Fruit fly (Drosophila melanogaster): ENCODE data around the gene bowl.

Gene bowl

dm6 chr2L:3784268-3784997 is 12.9 kb downstream of the bowl start, which contains the start of gene CG31960:
Gene CG31960, plus strand, starts transcription at chr2L:3784947.
- TF ChIP-seq CG5204 (GFP tag; optimal IDR thresholded peaks at IDR 0.05) (no peak), cic (GFP tag; optimal IDR thresholded peaks at IDR 0.05) (no peak), Crg-1 (GFP tag; optimal IDR thresholded peaks at IDR 0.05) (no peak), cnc (optimal IDR thresholded peaks at IDR 0.05) (no peak), CG7045 (GFP tag; optimal IDR thresholded peaks at IDR 0.05) (no peak), ovo (GFP tag; optimal IDR thresholded peaks at IDR 0.05) (no peak), CG12768 (GFP tag; optimal IDR thresholded peaks at IDR 0.05) (no peak), CG11617 (GFP tag; optimal IDR thresholded peaks at IDR 0.05) (no peak), Clk (GFP tag; optimal IDR thresholded peaks at IDR 0.05) (no peak), CG14711 (tag; optimal IDR thresholded peaks at IDR 0.05) (no peak), CG33017 (tag; optimal IDR thresholded peaks at IDR 0.05) (no peak), CG1620 (GFP tag; optimal IDR thresholded peaks at IDR 0.05) (no peak), pad (GFP tag; optimal IDR thresholded peaks at IDR 0.05) (no peak), Mnt (GFP tag; optimal IDR thresholded peaks at IDR 0.05) (no peak), Hr96 (GFP tag; optimal IDR thresholded peaks at IDR 0.05) (no peak), bab1 (GFP tag; optimal IDR thresholded peaks at IDR 0.05) (no peak), toe (GFP tag; optimal IDR thresholded peaks at IDR 0.05) (no peak)

dm6 chr2L:3785402-3785801 is 13.9 kb downstream of the bowl start:
- TF ChIP-seq kay (GFP tag; ENCODE audit: borderline replicate concordance) = no peak

DNA sequence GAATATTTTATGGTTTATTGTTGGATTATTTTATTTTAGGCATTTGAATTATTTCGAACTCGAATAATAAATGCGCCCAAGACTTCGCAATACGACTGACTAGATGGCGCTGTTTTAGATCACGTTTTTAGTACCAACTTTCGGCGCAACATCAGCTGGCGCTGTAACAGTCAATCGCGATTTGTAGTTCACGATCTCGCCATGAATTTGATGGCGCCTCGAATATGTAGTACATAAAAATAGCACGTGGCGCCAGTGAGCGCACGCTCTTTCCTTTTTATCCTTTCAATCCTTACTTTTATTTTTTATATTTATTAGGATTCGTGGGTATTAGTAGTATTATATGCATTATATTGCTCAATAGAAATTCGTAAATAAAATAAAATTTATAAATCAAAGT is 14.7 kb downstream of the bowl start:
- TF ChIP-seq Clk (GFP tag; optimal IDR thresholded peaks at IDR 0.05) (no peak), CG12768 (GFP tag; optimal IDR thresholded peaks at IDR 0.05) (no peak), CG7101 (tag; optimal IDR thresholded peaks at IDR 0.05) (peak; percentile 73), tj (GFP tag; optimal IDR thresholded peaks at IDR 0.05) (no peak), toe (GFP tag; optimal IDR thresholded peaks at IDR 0.05) (peak; percentile 43), Hr96 (GFP tag; optimal IDR thresholded peaks at IDR 0.05) (peak; percentile 55), Mnt (GFP tag; optimal IDR thresholded peaks at IDR 0.05) (peak; percentile 58), CG33017 (tag; optimal IDR thresholded peaks at IDR 0.05) (no peak), kay (GFP tag; ENCODE audit: borderline replicate concordance) (peak; percentile 53), CG1620 (GFP tag; optimal IDR thresholded peaks at IDR 0.05) (peak; percentile 82), CG5204 (GFP tag; optimal IDR thresholded peaks at IDR 0.05) (peak; percentile 67), CG14711 (tag; optimal IDR thresholded peaks at IDR 0.05) (no peak), pad (GFP tag; optimal IDR thresholded peaks at IDR 0.05) (peak; percentile 18), ovo (GFP tag; optimal IDR thresholded peaks at IDR 0.05) (peak; percentile 65), CG7045 (GFP tag; optimal IDR thresholded peaks at IDR 0.05) (no peak), CG11617 (GFP tag; optimal IDR thresholded peaks at IDR 0.05) (no peak), cnc (optimal IDR thresholded peaks at IDR 0.05) (no peak), Crg-1 (GFP tag; optimal IDR thresholded peaks at IDR 0.05) (peak; percentile 71), bab1 (GFP tag; optimal IDR thresholded peaks at IDR 0.05) (no peak), cic (GFP tag; optimal IDR thresholded peaks at IDR 0.05) (no peak)

DNA sequence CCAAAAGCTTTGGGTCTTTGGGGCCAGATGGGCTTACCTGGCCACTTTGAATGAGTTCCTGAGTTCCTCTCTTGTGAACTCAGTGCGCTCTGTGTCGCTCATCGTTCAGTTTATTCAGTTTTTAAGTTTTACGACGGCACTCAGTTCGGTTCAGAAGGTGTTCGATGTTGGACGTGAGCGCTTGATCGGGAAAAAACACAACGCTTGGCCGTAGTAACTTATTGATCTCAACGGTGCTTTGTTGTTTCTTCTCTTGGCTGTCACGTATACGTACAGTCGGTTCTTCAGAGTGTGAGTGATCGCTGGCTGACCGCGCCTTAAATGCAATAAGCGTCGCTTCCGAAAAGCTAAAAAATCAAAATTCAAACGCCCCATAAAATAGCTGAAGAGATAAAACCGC is 15.5 kb downstream of the bowl start, which contains the start of gene bark:
Gene bark (plus strand): TSS at position 140 of the 400 bp plus-strand sequence.
- peak; percentile 32 for TF ChIP-seq CG33017 (tag; optimal IDR thresholded peaks at IDR 0.05)
- no peak for TF ChIP-seq kay (GFP tag; ENCODE audit: borderline replicate concordance)
- peak; percentile 13 for TF ChIP-seq CG1620 (GFP tag; optimal IDR thresholded peaks at IDR 0.05)
- TF ChIP-seq Mnt (GFP tag; optimal IDR thresholded peaks at IDR 0.05) = peak; percentile 45
- peak; percentile 11 for TF ChIP-seq tj (GFP tag; optimal IDR thresholded peaks at IDR 0.05)
- TF ChIP-seq CG12768 (GFP tag; optimal IDR thresholded peaks at IDR 0.05) = peak; percentile 46
- TF ChIP-seq bab1 (GFP tag; optimal IDR thresholded peaks at IDR 0.05) = peak; percentile 68
- no peak for TF ChIP-seq pad (GFP tag; optimal IDR thresholded peaks at IDR 0.05)
- TF ChIP-seq Hr96 (GFP tag; optimal IDR thresholded peaks at IDR 0.05) = no peak
- TF ChIP-seq cic (GFP tag; optimal IDR thresholded peaks at IDR 0.05) = peak; percentile 65
- TF ChIP-seq cnc (optimal IDR thresholded peaks at IDR 0.05) = no peak

dm6 chr2L:3788150-3788549 is 16.6 kb downstream of the bowl start:
- TF ChIP-seq CG11617 (GFP tag; optimal IDR thresholded peaks at IDR 0.05) = no peak
- peak; percentile 97 for TF ChIP-seq kay (GFP tag; ENCODE audit: borderline replicate concordance)
- TF ChIP-seq CG7045 (GFP tag; optimal IDR thresholded peaks at IDR 0.05) = no peak
- peak; percentile 2 for TF ChIP-seq CG12768 (GFP tag; optimal IDR thresholded peaks at IDR 0.05)
- TF ChIP-seq toe (GFP tag; optimal IDR thresholded peaks at IDR 0.05) = no peak

- TF ChIP-seq ovo (GFP tag; optimal IDR thresholded peaks at IDR 0.05) = peak; percentile 44
- no peak for TF ChIP-seq cnc (optimal IDR thresholded peaks at IDR 0.05)
- TF ChIP-seq CG12768 (GFP tag; optimal IDR thresholded peaks at IDR 0.05) = no peak
- TF ChIP-seq CG7101 (tag; optimal IDR thresholded peaks at IDR 0.05) = peak; percentile 34
Observed at dm6 chr2L:3789290-3790067, 18.0 kb downstream of the bowl start.
